Worm (Caenorhabditis elegans) whole organism, L1 larva: Measurements from ENCODE around the gene T10B5.4.

Experiments used
- C16A3.4 ChIP-seq: fragments of 150-350 bp; optimal IDR thresholded peaks from 2 replicates; lab custom pipeline; 2014; ENCODE audit warnings: missing biosample characterization, missing genetic modification characterization
- C34B4.2 ChIP-seq: sonication (generic microtip); optimal IDR thresholded peaks from 2 replicates; lab custom pipeline; 2017; ENCODE audit warnings: mild to moderate bottlenecking, missing genetic modification characterization, missing compliant biosample characterization
- F16B12.6 ChIP-seq: fragments of 150-350 bp; optimal IDR thresholded peaks from 2 replicates; lab custom pipeline; 2014; ENCODE audit warnings: missing biosample characterization, missing genetic modification characterization
- aha-1 ChIP-seq: fragments of 150-350 bp; optimal IDR thresholded peaks from 2 replicates; lab custom pipeline; 2014; ENCODE audit warnings: missing biosample characterization, missing genetic modification characterization
- alr-1 ChIP-seq: fragments of 200-800 bp; sonication (Bioruptor generic); optimal IDR thresholded peaks from 2 replicates; lab custom pipeline; 2018; ENCODE audit warnings: borderline replicate concordance, mild to moderate bottlenecking, missing genetic modification characterization, missing compliant biosample characterization
- blmp-1 ChIP-seq: fragments of 150-350 bp; optimal IDR thresholded peaks from 2 replicates; lab custom pipeline; 2014; ENCODE audit warnings: missing biosample characterization, missing genetic modification characterization
- ceh-63 ChIP-seq: fragments of 200-800 bp; sonication (Bioruptor generic); optimal IDR thresholded peaks from 2 replicates; lab custom pipeline; 2018; ENCODE audit warnings: mild to moderate bottlenecking, missing genetic modification characterization, missing compliant biosample characterization
- ceh-82 ChIP-seq, 3 experiments: fragments of 150-350 bp in 1 of 3; sonication (generic microtip) in 2 of 3; optimal IDR thresholded peaks; 2 replicates each; lab custom pipeline; 2014 to 2017; ENCODE audit warnings: missing biosample characterization in 3 of 3, missing genetic modification characterization in 3 of 3
- ceh-88 ChIP-seq: fragments of 200-800 bp; sonication (Bioruptor generic); IDR thresholded peaks from 2 replicates; pipeline ENCODE4 v1.3.6; 2022; ENCODE audit warnings: missing genetic modification characterization, missing compliant biosample characterization
- dpl-1 ChIP-seq, 3 experiments: fragments of 150-350 bp in 2 of 3; sonication (generic microtip) in 1 of 3; optimal IDR thresholded peaks; 2 replicates each; lab custom pipeline; 2014 to 2017; ENCODE audit warnings: missing biosample characterization in 3 of 3, missing genetic modification characterization in 3 of 3, missing genetic modification reagents in 3 of 3
- dsc-1 ChIP-seq: sonication (generic microtip); optimal IDR thresholded peaks from 2 replicates; lab custom pipeline; 2016; ENCODE audit warnings: mild to moderate bottlenecking, missing genetic modification characterization, missing compliant biosample characterization
- efl-3 ChIP-seq: fragments of 200-800 bp; sonication (Bioruptor generic); optimal IDR thresholded peaks from 2 replicates; lab custom pipeline; 2018; ENCODE audit warnings: mild to moderate bottlenecking, missing genetic modification characterization, missing compliant biosample characterization
- egl-13 ChIP-seq: sonication (generic microtip); optimal IDR thresholded peaks from 2 replicates; lab custom pipeline; 2016; ENCODE audit warnings: missing genotype, missing genetic modification reagents, missing genetic modification characterization, missing compliant biosample characterization
- egl-27 ChIP-seq, 2 experiments: fragments of 150-350 bp in 1 of 2; sonication (generic microtip); optimal IDR thresholded peaks; 3 replicates each; lab custom pipeline; 2017 to 2018; ENCODE audit warnings: missing biosample characterization in 2 of 2, missing genetic modification characterization in 2 of 2, missing genetic modification reagents in 2 of 2
- elt-2 ChIP-seq: sonication (generic microtip); optimal IDR thresholded peaks from 2 replicates; lab custom pipeline; 2016; ENCODE audit warnings: missing genetic modification characterization, mild to moderate bottlenecking, inconsistent platforms, missing compliant biosample characterization, missing genetic modification reagents
- fkh-10 ChIP-seq: sonication (generic microtip); optimal IDR thresholded peaks from 2 replicates; lab custom pipeline; 2017; ENCODE audit warnings: missing biosample characterization, missing genetic modification reagents, missing genetic modification characterization
- fkh-4 ChIP-seq: sonication (generic microtip); optimal IDR thresholded peaks from 2 replicates; lab custom pipeline; 2016; ENCODE audit warnings: missing compliant biosample characterization, missing genetic modification characterization, borderline replicate concordance
- hlh-4 ChIP-seq: sonication (generic microtip); optimal IDR thresholded peaks from 2 replicates; lab custom pipeline; 2016; ENCODE audit warnings: mild to moderate bottlenecking, missing genetic modification characterization, missing compliant biosample characterization
- isw-1 ChIP-seq: fragments of 200-800 bp; sonication (Bioruptor generic); IDR thresholded peaks from 2 replicates; pipeline ENCODE4 v1.3.6; 2022; ENCODE audit warnings: missing genetic modification characterization, missing compliant biosample characterization
- jun-1 ChIP-seq: fragments of 150-350 bp; optimal IDR thresholded peaks from 2 replicates; lab custom pipeline; 2014; ENCODE audit warnings: missing biosample characterization, missing genetic modification reagents, missing genetic modification characterization
- lin-13 ChIP-seq: fragments of 150-350 bp; optimal IDR thresholded peaks from 2 replicates; lab custom pipeline; 2014; ENCODE audit warnings: missing biosample characterization, missing genetic modification reagents, missing genetic modification characterization
- lin-14 ChIP-seq: fragments of 200-800 bp; sonication (Bioruptor generic); optimal IDR thresholded peaks from 2 replicates; lab custom pipeline; 2018; ENCODE audit warnings: mild to moderate bottlenecking, missing genetic modification characterization, moderate library complexity, missing compliant biosample characterization
- lin-15B ChIP-seq: fragments of 150-350 bp; sonication (generic microtip); optimal IDR thresholded peaks from 3 replicates; lab custom pipeline; 2014; ENCODE audit warnings: missing biosample characterization, missing genetic modification characterization
- lir-3 ChIP-seq: sonication (generic microtip); optimal IDR thresholded peaks from 2 replicates; lab custom pipeline; 2016; ENCODE audit warnings: mild to moderate bottlenecking, missing genetic modification characterization, moderate library complexity, missing compliant biosample characterization; ENCODE audit not compliant: poor library complexity
- lsy-2 ChIP-seq, 2 experiments: fragments of 150-350 bp; optimal IDR thresholded peaks; 2 replicates each; lab custom pipeline; 2014; ENCODE audit warnings: missing biosample characterization in 2 of 2, missing genetic modification characterization in 2 of 2
- mef-2 ChIP-seq: fragments of 150-350 bp; optimal IDR thresholded peaks from 2 replicates; lab custom pipeline; 2014; ENCODE audit warnings: missing biosample characterization, missing genetic modification characterization
- mep-1 ChIP-seq: fragments of 150-350 bp; optimal IDR thresholded peaks from 2 replicates; lab custom pipeline; 2014; ENCODE audit warnings: missing biosample characterization, missing genetic modification characterization
- nhr-11 ChIP-seq: fragments of 150-350 bp; optimal IDR thresholded peaks from 2 replicates; lab custom pipeline; 2014; ENCODE audit warnings: missing biosample characterization, missing genetic modification characterization
- nhr-12 ChIP-seq: sonication (generic microtip); optimal IDR thresholded peaks from 2 replicates; lab custom pipeline; 2017; ENCODE audit warnings: missing biosample characterization, missing genetic modification characterization
- nhr-19 ChIP-seq: fragments of 200-800 bp; sonication (Bioruptor generic); conservative IDR thresholded peaks from 2 replicates; pipeline ENCODE4 v1.3.6; 2022; ENCODE audit warnings: missing genetic modification characterization, missing compliant biosample characterization
- nhr-20 ChIP-seq: sonication (generic microtip); optimal IDR thresholded peaks from 2 replicates; lab custom pipeline; 2016; ENCODE audit warnings: mild to moderate bottlenecking, missing genetic modification characterization, missing compliant biosample characterization
- nhr-47 ChIP-seq: sonication (generic microtip); optimal IDR thresholded peaks from 2 replicates; lab custom pipeline; 2016; ENCODE audit warnings: mild to moderate bottlenecking, missing genetic modification characterization, moderate library complexity, missing compliant biosample characterization
- nhr-71 ChIP-seq: sonication (generic microtip); optimal IDR thresholded peaks from 2 replicates; lab custom pipeline; 2016; ENCODE audit warnings: mild to moderate bottlenecking, missing genetic modification characterization, moderate library complexity, missing compliant biosample characterization
- nhr-84 ChIP-seq: sonication (generic microtip); optimal IDR thresholded peaks from 2 replicates; lab custom pipeline; 2017; ENCODE audit warnings: missing biosample characterization, missing genetic modification characterization
- nhr-85 ChIP-seq: sonication (generic microtip); peaks from one replicate; lab custom pipeline; 2016; ENCODE audit warnings: missing genetic modification characterization, inconsistent platforms, missing compliant biosample characterization
- nhr-90 ChIP-seq: sonication (generic microtip); optimal IDR thresholded peaks from 2 replicates; lab custom pipeline; 2016; ENCODE audit warnings: mild to moderate bottlenecking, missing genetic modification characterization, missing compliant biosample characterization; ENCODE audit not compliant: poor library complexity
- pag-3 ChIP-seq: sonication (generic microtip); optimal IDR thresholded peaks from 2 replicates; lab custom pipeline; 2017; ENCODE audit warnings: missing genetic modification characterization, mild to moderate bottlenecking, missing compliant biosample characterization, antibody characterized with exemption, borderline replicate concordance; ENCODE audit not compliant: insufficient read depth
- snu-23 ChIP-seq: sonication (generic microtip); optimal IDR thresholded peaks from 2 replicates; lab custom pipeline; 2016; ENCODE audit warnings: missing genetic modification characterization, missing compliant biosample characterization
- sptf-1 ChIP-seq: fragments of 150-350 bp; optimal IDR thresholded peaks from 2 replicates; lab custom pipeline; 2014; ENCODE audit warnings: missing biosample characterization, missing genetic modification characterization
- swsn-7 ChIP-seq: sonication (generic microtip); optimal IDR thresholded peaks from 2 replicates; lab custom pipeline; 2016; ENCODE audit warnings: missing genetic modification characterization, missing compliant biosample characterization
- tbx-2 ChIP-seq: sonication (generic microtip); optimal IDR thresholded peaks from 2 replicates; lab custom pipeline; 2016; ENCODE audit warnings: missing genetic modification characterization, missing compliant biosample characterization
- unc-86 ChIP-seq: sonication (generic microtip); optimal IDR thresholded peaks from 2 replicates; lab custom pipeline; 2016; ENCODE audit warnings: missing genetic modification characterization, missing compliant biosample characterization
- unc-98 ChIP-seq: fragments of 200-800 bp; sonication (Bioruptor generic); IDR thresholded peaks from 2 replicates; pipeline ENCODE4 v1.3.6; 2022; ENCODE audit warnings: missing genetic modification characterization, missing compliant biosample characterization
- zip-4 ChIP-seq: fragments of 200-800 bp; sonication (Bioruptor generic); optimal IDR thresholded peaks from 2 replicates; lab custom pipeline; 2018; ENCODE audit warnings: mild to moderate bottlenecking, missing genetic modification characterization, moderate library complexity, missing compliant biosample characterization
- ztf-11 ChIP-seq, 2 experiments: sonication (generic microtip); optimal IDR thresholded peaks; 2 replicates each; lab custom pipeline; 2016 to 2017; ENCODE audit warnings: missing genetic modification characterization in 2 of 2, missing biosample characterization in 1 of 2, missing compliant biosample characterization in 1 of 2

T10B5.4 gene

ce11 chrV:1918030-1918559 is 46.5 kb upstream of the T10B5.4 start, which contains the start of gene Y32G9A.2 (continued):
- TF ChIP-seq unc-98 (GFP tag; lab: Robert Waterston, UW) = no peak
- TF ChIP-seq mep-1 = no peak
- TF ChIP-seq blmp-1 = peak; percentile 81
- TF ChIP-seq nhr-19 (GFP tag; lab: Robert Waterston, UW) = no peak
- peak in 1 of 3 experiments; percentile 36 for TF ChIP-seq ceh-82 (tag; optimal IDR thresholded peaks at IDR 0.05; lab: Kevin White, UChicago)
- peak; percentile 49 for TF ChIP-seq nhr-20 (tag; lab: Kevin White, UChicago)
- no peak for TF ChIP-seq fkh-4
- no peak for TF ChIP-seq egl-13 (tag; lab: Kevin White, UChicago)
- no peak for TF ChIP-seq C34B4.2 (tag; lab: Kevin White, UChicago)
- TF ChIP-seq snu-23 (GFP tag; lab: Kevin White, UChicago) = peak; percentile 63
- TF ChIP-seq unc-86 (tag; lab: Kevin White, UChicago) = no peak
- TF ChIP-seq aha-1 (tag; lab: Kevin White, UChicago) = no peak
- TF ChIP-seq egl-27 (tag; optimal IDR thresholded peaks at IDR 0.05; lab: Kevin White, UChicago) = no peak
- TF ChIP-seq nhr-71 (tag; lab: Kevin White, UChicago) = no peak
- peak in 1 of 2 experiments; percentile 72 for TF ChIP-seq lsy-2 (tag; optimal IDR thresholded peaks at IDR 0.05; lab: Kevin White, UChicago)
- TF ChIP-seq dpl-1 (GFP tag; optimal IDR thresholded peaks at IDR 0.05; lab: Kevin White, UChicago) = peak; percentile 43 to 62 (median 61)
- peak; percentile 6; the same call in 1 of the 2 replicates for TF ChIP-seq isw-1
- peak; percentile 30 for TF ChIP-seq swsn-7 (tag; lab: Kevin White, UChicago)
- TF ChIP-seq nhr-84 (tag; lab: Kevin White, UChicago) = no peak
- TF ChIP-seq lir-3 = no peak
- no peak for TF ChIP-seq fkh-10
- TF ChIP-seq nhr-12 (tag; lab: Kevin White, UChicago) = no peak
- no peak for TF ChIP-seq efl-3
- no peak for TF ChIP-seq ztf-11 (tag; optimal IDR thresholded peaks at IDR 0.05; lab: Kevin White, UChicago)
- TF ChIP-seq nhr-90 = peak; percentile 42
- no peak for TF ChIP-seq nhr-47 (tag; lab: Kevin White, UChicago)
- TF ChIP-seq pag-3 (tag; lab: Kevin White, UChicago) = no peak
- no peak for TF ChIP-seq F16B12.6 (tag; lab: Kevin White, UChicago)
- peak; percentile 32 for TF ChIP-seq tbx-2 (tag; lab: Kevin White, UChicago)
- no peak for TF ChIP-seq hlh-4 (tag; lab: Kevin White, UChicago)
- TF ChIP-seq mef-2 (tag; lab: Kevin White, UChicago) = no peak
- TF ChIP-seq nhr-11 (tag; lab: Kevin White, UChicago) = no peak
- no peak for TF ChIP-seq lin-14 (GFP tag; lab: Kevin White, UChicago)
- peak; percentile 53 for TF ChIP-seq C16A3.4 (tag; lab: Kevin White, UChicago)
- TF ChIP-seq lin-15B (tag; lab: Kevin White, UChicago) = peak; percentile 22
- no peak for TF ChIP-seq alr-1 (tag; lab: Kevin White, UChicago)
- TF ChIP-seq nhr-85 (tag; lab: Kevin White, UChicago) = peak; percentile 68
- TF ChIP-seq ceh-63 (GFP tag; lab: Kevin White, UChicago) = no peak
- TF ChIP-seq, all 84 proteins: peak for 21

ce11 chrV:1911102-1911501 is 39.5 kb upstream of the T10B5.4 start, which contains the start of gene Y32G9A.3:
TSS of gene Y32G9A.3 (plus strand) at chrV:1911402.
- TF ChIP-seq lin-14 (GFP tag; lab: Kevin White, UChicago) = no peak
- no peak for TF ChIP-seq mep-1
- no peak for TF ChIP-seq elt-2 (tag; lab: Kevin White, UChicago)
- no peak for TF ChIP-seq lin-13 (GFP tag; lab: Kevin White, UChicago)
- TF ChIP-seq fkh-4 = no peak
- TF ChIP-seq egl-27 (tag; optimal IDR thresholded peaks at IDR 0.05; lab: Kevin White, UChicago) = no peak
- no peak for TF ChIP-seq jun-1
- TF ChIP-seq lir-3 = no peak
- TF ChIP-seq sptf-1 (tag; lab: Kevin White, UChicago) = no peak
- TF ChIP-seq dsc-1 (tag; lab: Kevin White, UChicago) = no peak
- no peak for TF ChIP-seq zip-4
- no peak for TF ChIP-seq ceh-88 (GFP tag; lab: Robert Waterston, UW)
